Worm (Caenorhabditis elegans): ENCODE results near the gene Y75B12B.3.
"Not testable (repeated sequence)": the region's sequence is repeated elsewhere in the genome, so short reads cannot be mapped to it uniquely, and the experiment has no call there.

ce11 chrV:15207681-15208080 is 21.6 kb upstream of the Y75B12B.3 start, which contains the start of gene C41G6.12:
- not testable (repeated sequence) for TF ChIP-seq tbx-2 (tag; optimal IDR thresholded peaks at IDR 0.05); unc-86 (tag; optimal IDR thresholded peaks at IDR 0.05); elt-2 (tag; optimal IDR thresholded peaks at IDR 0.05); ama-1 (optimal IDR thresholded peaks at IDR 0.05); dmd-4 (tag; optimal IDR thresholded peaks at IDR 0.05; ENCODE audit: borderline replicate concordance); unc-3 (GFP tag; conservative IDR thresholded peaks at IDR 0.05); unc-3 (tag; optimal IDR thresholded peaks at IDR 0.05); sox-2 (GFP tag; IDR thresholded peaks at IDR 0.05); ceh-22 (tag; optimal IDR thresholded peaks at IDR 0.05); pha-4 (tag; optimal IDR thresholded peaks at IDR 0.05); hlh-6 (tag; optimal IDR thresholded peaks at IDR 0.05); ceh-34 (tag; optimal IDR thresholded peaks at IDR 0.05)

All from whole organism, late embryonic.